Worm (Caenorhabditis elegans) whole organism, L4 larva: ENCODE measurements around the gene R09E10.13.

Source experiments
- T26A8.4 ChIP-seq: fragments of 200-800 bp; sonication (Bioruptor generic); IDR thresholded peaks from 2 replicates; pipeline ENCODE4 v1.3.6; 2022; ENCODE audit warnings: missing genetic modification characterization, missing compliant biosample characterization
- ceh-82 ChIP-seq: sonication (generic microtip); optimal IDR thresholded peaks from 2 replicates; lab custom pipeline; 2017; ENCODE audit warnings: missing biosample characterization, missing genetic modification characterization
- fos-1 ChIP-seq: fragments of 150-350 bp; optimal IDR thresholded peaks from 2 replicates; lab custom pipeline; 2014; ENCODE audit warnings: missing biosample characterization, missing genetic modification characterization
- madf-9 ChIP-seq: fragments of 200-800 bp; sonication (Bioruptor generic); conservative IDR thresholded peaks from 2 replicates; pipeline ENCODE4 v1.3.6; 2022; ENCODE audit warnings: missing genetic modification reagents, missing genetic modification characterization, missing compliant biosample characterization
- nhr-237 ChIP-seq: sonication (generic microtip); optimal IDR thresholded peaks from 2 replicates; lab custom pipeline; 2017; ENCODE audit warnings: missing biosample characterization, missing genetic modification characterization
- nhr-41 ChIP-seq: fragments of 200-800 bp; sonication (Bioruptor generic); IDR thresholded peaks from 2 replicates; pipeline ENCODE4 v1.3.6; 2022; ENCODE audit warnings: missing genetic modification reagents, missing genetic modification characterization, missing compliant biosample characterization
- pha-4 ChIP-seq, 2 experiments: fragments of 150-350 bp in 1 of 2; fragments of 200-800 bp in 1 of 2; sonication (Bioruptor generic) in 1 of 2; IDR thresholded peaks in 1 of 2; optimal IDR thresholded peaks in 1 of 2; 2 replicates each; pipeline versions ENCODE4 v1.3.6 to Lab custom; 2014 to 2022; ENCODE audit warnings: missing genetic modification characterization in 2 of 2, missing genetic modification reagents in 2 of 2, missing biosample characterization in 1 of 2, missing compliant biosample characterization in 1 of 2
- skn-1 ChIP-seq: fragments of 150-350 bp; optimal IDR thresholded peaks from 2 replicates; lab custom pipeline; 2014; ENCODE audit warnings: missing biosample characterization, missing genetic modification characterization
- snpc-4 ChIP-seq: fragments of 150-350 bp; optimal IDR thresholded peaks from 2 replicates; lab custom pipeline; 2014; ENCODE audit warnings: missing biosample characterization, missing genetic modification characterization
- tag-97 ChIP-seq: fragments of 200-800 bp; sonication (Bioruptor generic); IDR thresholded peaks from 2 replicates; pipeline ENCODE4 v1.3.6; 2022; ENCODE audit warnings: missing genetic modification characterization, missing compliant biosample characterization

DNA sequence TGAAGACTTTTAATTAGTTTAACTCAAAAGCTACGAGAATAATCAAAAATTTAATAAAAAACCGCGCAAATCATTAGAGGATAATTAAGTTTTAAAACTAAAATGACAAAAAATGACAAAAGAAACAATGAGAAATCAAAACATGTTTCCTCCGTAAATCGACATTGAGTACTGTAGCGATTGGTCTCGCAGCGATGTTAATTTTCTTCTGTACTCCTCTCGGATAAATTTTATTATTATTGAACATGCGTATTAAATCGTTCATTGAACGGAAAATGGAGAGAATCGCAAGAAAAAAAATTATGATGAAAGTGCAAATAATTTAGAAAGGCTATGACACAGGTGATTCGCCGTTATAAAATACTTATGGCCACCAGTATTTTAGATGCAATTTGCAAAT lies 9.6 kb downstream of the R09E10.13 start:
- no peak for TF ChIP-seq fos-1
- TF ChIP-seq skn-1 (tag; lab: Kevin White, UChicago), result no peak
- no peak for TF ChIP-seq tag-97 (GFP tag; lab: Robert Waterston, UW)
- TF ChIP-seq ceh-82 (tag; lab: Kevin White, UChicago), result no peak
- TF ChIP-seq pha-4 (GFP tag; IDR thresholded peaks at IDR 0.05; lab: Robert Waterston, UW), result no peak
- no peak for TF ChIP-seq pha-4 (tag; optimal IDR thresholded peaks at IDR 0.05; lab: Kevin White, UChicago)
- no peak for TF ChIP-seq T26A8.4
- TF ChIP-seq nhr-237 (tag; lab: Kevin White, UChicago), result no peak
- no peak for TF ChIP-seq snpc-4 (tag; lab: Kevin White, UChicago)
- TF ChIP-seq madf-9 (GFP tag; lab: Robert Waterston, UW), result no peak
- TF ChIP-seq nhr-41, result no peak
